Worm (Caenorhabditis elegans): Measurements from ENCODE around the gene npp-22.

DNA sequence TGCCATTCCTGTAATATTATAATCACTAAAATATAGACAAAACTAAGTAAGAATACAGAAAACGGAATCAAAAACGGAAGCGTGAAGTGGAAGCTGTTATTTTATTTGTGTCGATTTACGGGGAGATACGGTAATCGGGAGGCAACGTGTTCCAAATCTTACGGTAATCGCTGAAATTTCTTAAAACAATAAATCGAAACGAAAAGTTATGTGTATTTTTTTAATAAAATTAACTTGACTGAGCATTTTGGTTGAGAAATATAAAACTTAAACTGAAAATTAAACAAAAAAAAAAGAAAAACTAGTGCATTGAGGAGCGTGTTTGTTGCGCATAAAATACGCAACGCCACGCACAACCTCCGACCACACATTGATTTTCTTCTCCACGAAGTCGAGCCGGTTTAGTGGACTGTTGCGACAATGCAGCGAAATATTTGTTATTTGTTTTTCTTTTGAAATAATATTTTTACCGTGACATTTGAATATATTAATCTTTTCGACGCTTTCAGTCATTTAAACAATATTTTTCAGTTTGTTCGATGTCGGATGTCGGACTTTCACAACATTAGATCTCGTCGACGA is 31.2 kb upstream of the npp-22 start, which contains the start of the genes F55A11.1 and syx-5:
- TF ChIP-seq T22C8.4 (GFP tag; IDR thresholded peaks at IDR 0.05) (no peak), klf-2 (GFP tag; conservative IDR thresholded peaks at IDR 0.05) (no peak), cog-1 (tag; optimal IDR thresholded peaks at IDR 0.05) (peak; percentile 62), flt-1 (GFP tag; IDR thresholded peaks at IDR 0.05) (no peak), ztf-29 (GFP tag; IDR thresholded peaks at IDR 0.05) (no peak), ztf-23 (GFP tag; IDR thresholded peaks at IDR 0.05) (no peak), med-1 (GFP tag; optimal IDR thresholded peaks at IDR 0.05; ENCODE audit: insufficient read depth) (no peak)
